Worm (Caenorhabditis elegans) whole organism, early embryonic: Measurements from ENCODE around the gene F48B9.8.

Source experiments
- aly-1 ChIP-seq: sonication (generic microtip); optimal IDR thresholded peaks from 2 replicates; lab custom pipeline; 2016; ENCODE audit warnings: missing genetic modification characterization, missing compliant biosample characterization
- ceh-13 ChIP-seq: fragments of 200-800 bp; sonication (Bioruptor generic); optimal IDR thresholded peaks from 2 replicates; lab custom pipeline; 2018; ENCODE audit warnings: mild to moderate bottlenecking, missing genetic modification characterization, missing compliant biosample characterization
- flt-1 ChIP-seq: fragments of 200-800 bp; sonication (Bioruptor generic); IDR thresholded peaks from 2 replicates; pipeline ENCODE4 v1.3.6; 2022; ENCODE audit warnings: missing genetic modification characterization, missing compliant biosample characterization
- tbx-37 ChIP-seq: fragments of 200-800 bp; sonication (Bioruptor generic); conservative IDR thresholded peaks from 2 replicates; pipeline ENCODE4 v1.3.6; 2022; ENCODE audit warnings: missing genetic modification reagents, missing genetic modification characterization, missing compliant biosample characterization

DNA sequence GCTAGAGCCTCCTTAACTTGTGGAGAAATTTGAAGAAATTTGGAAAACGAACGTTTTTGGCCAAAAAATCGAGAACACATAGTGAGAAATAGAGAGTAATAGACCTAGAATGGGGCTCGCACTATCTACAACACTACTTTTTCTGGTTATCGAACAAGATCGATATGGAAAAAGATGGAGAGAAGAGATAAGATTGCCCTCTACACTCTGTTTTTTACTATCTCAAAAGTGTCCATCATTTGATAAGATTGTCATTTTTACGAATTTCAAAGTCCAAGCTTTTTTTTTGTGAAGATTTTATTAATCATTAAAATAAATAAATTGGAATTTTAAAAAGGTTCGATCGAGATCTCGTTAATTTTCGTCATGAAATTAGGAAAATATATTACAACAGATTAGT is 27.5 kb upstream of the F48B9.8 start, which contains the start of gene T24C12.3:
- no peak for TF ChIP-seq tbx-37
- no peak for TF ChIP-seq aly-1 (tag; lab: Kevin White, UChicago)
- no peak for TF ChIP-seq ceh-13 (GFP tag; lab: Kevin White, UChicago)
- no peak for TF ChIP-seq flt-1 (GFP tag; lab: Robert Waterston, UW)
